Worm (Caenorhabditis elegans) whole organism, L1 larva: ENCODE data around the gene T02H6.7.

ENCODE experiments used
- aha-1 ChIP-seq: fragments of 150-350 bp; optimal IDR thresholded peaks from 2 replicates; lab custom pipeline; 2014; ENCODE audit warnings: missing biosample characterization, missing genetic modification characterization
- aly-2 ChIP-seq: fragments of 150-350 bp; optimal IDR thresholded peaks from 2 replicates; lab custom pipeline; 2014; ENCODE audit warnings: missing biosample characterization, missing genetic modification characterization
- ceh-82 ChIP-seq, 3 experiments: fragments of 150-350 bp in 1 of 3; sonication (generic microtip) in 2 of 3; optimal IDR thresholded peaks; 2 replicates each; lab custom pipeline; 2014 to 2017; ENCODE audit warnings: missing biosample characterization in 3 of 3, missing genetic modification characterization in 3 of 3
- ceh-88 ChIP-seq: fragments of 200-800 bp; sonication (Bioruptor generic); IDR thresholded peaks from 2 replicates; pipeline ENCODE4 v1.3.6; 2022; ENCODE audit warnings: missing genetic modification characterization, missing compliant biosample characterization
- efl-1 ChIP-seq, 4 experiments: fragments of 150-350 bp; optimal IDR thresholded peaks in 3 of 4; peaks in 1 of 4; 1 replicate in 1 of 4; 2 replicates in 3 of 4; lab custom pipeline; 2014; ENCODE audit warnings: missing biosample characterization in 2 of 4, missing genetic modification characterization in 2 of 4, missing genetic modification reagents in 2 of 4
- efl-3 ChIP-seq: fragments of 200-800 bp; sonication (Bioruptor generic); optimal IDR thresholded peaks from 2 replicates; lab custom pipeline; 2018; ENCODE audit warnings: mild to moderate bottlenecking, missing genetic modification characterization, missing compliant biosample characterization
- egl-13 ChIP-seq: sonication (generic microtip); optimal IDR thresholded peaks from 2 replicates; lab custom pipeline; 2016; ENCODE audit warnings: missing genotype, missing genetic modification reagents, missing genetic modification characterization, missing compliant biosample characterization
- egl-27 ChIP-seq, 2 experiments: fragments of 150-350 bp in 1 of 2; sonication (generic microtip); optimal IDR thresholded peaks; 3 replicates each; lab custom pipeline; 2017 to 2018; ENCODE audit warnings: missing biosample characterization in 2 of 2, missing genetic modification characterization in 2 of 2, missing genetic modification reagents in 2 of 2
- ets-5 ChIP-seq: fragments of 200-800 bp; sonication (Bioruptor generic); IDR thresholded peaks from 2 replicates; pipeline ENCODE4 v1.3.6; 2022; ENCODE audit warnings: missing genetic modification characterization, missing compliant biosample characterization
- fkh-10 ChIP-seq: sonication (generic microtip); optimal IDR thresholded peaks from 2 replicates; lab custom pipeline; 2017; ENCODE audit warnings: missing biosample characterization, missing genetic modification reagents, missing genetic modification characterization
- fkh-4 ChIP-seq: sonication (generic microtip); optimal IDR thresholded peaks from 2 replicates; lab custom pipeline; 2016; ENCODE audit warnings: missing compliant biosample characterization, missing genetic modification characterization, borderline replicate concordance
- fkh-8 ChIP-seq: sonication (generic microtip); optimal IDR thresholded peaks from 2 replicates; lab custom pipeline; 2016; ENCODE audit warnings: mild to moderate bottlenecking, missing genetic modification characterization, missing compliant biosample characterization
- hlh-17 ChIP-seq: fragments of 200-800 bp; sonication (Bioruptor generic); optimal IDR thresholded peaks from 2 replicates; lab custom pipeline; 2018; ENCODE audit warnings: missing genetic modification characterization, mild to moderate bottlenecking, missing compliant biosample characterization, moderate library complexity, borderline replicate concordance
- irx-1 ChIP-seq: sonication (generic microtip); optimal IDR thresholded peaks from 2 replicates; lab custom pipeline; 2016; ENCODE audit warnings: missing genetic modification characterization, missing compliant biosample characterization
- jun-1 ChIP-seq: fragments of 150-350 bp; optimal IDR thresholded peaks from 2 replicates; lab custom pipeline; 2014; ENCODE audit warnings: missing biosample characterization, missing genetic modification reagents, missing genetic modification characterization
- lin-14 ChIP-seq: fragments of 200-800 bp; sonication (Bioruptor generic); optimal IDR thresholded peaks from 2 replicates; lab custom pipeline; 2018; ENCODE audit warnings: mild to moderate bottlenecking, missing genetic modification characterization, moderate library complexity, missing compliant biosample characterization
- lin-39 ChIP-seq: fragments of 150-350 bp; optimal IDR thresholded peaks from 2 replicates; lab custom pipeline; 2014; ENCODE audit warnings: missing biosample characterization, missing genetic modification reagents, missing genetic modification characterization
- lir-3 ChIP-seq: sonication (generic microtip); optimal IDR thresholded peaks from 2 replicates; lab custom pipeline; 2016; ENCODE audit warnings: mild to moderate bottlenecking, missing genetic modification characterization, moderate library complexity, missing compliant biosample characterization; ENCODE audit not compliant: poor library complexity
- lsy-2 ChIP-seq, 2 experiments: fragments of 150-350 bp; optimal IDR thresholded peaks; 2 replicates each; lab custom pipeline; 2014; ENCODE audit warnings: missing biosample characterization in 2 of 2, missing genetic modification characterization in 2 of 2
- mab-9 ChIP-seq: fragments of 200-800 bp; sonication (Bioruptor generic); IDR thresholded peaks from 2 replicates; pipeline ENCODE4 v1.3.6; 2022; ENCODE audit warnings: missing genetic modification reagents, missing genetic modification characterization, missing compliant biosample characterization
- mef-2 ChIP-seq: fragments of 150-350 bp; optimal IDR thresholded peaks from 2 replicates; lab custom pipeline; 2014; ENCODE audit warnings: missing biosample characterization, missing genetic modification characterization
- mep-1 ChIP-seq: fragments of 150-350 bp; optimal IDR thresholded peaks from 2 replicates; lab custom pipeline; 2014; ENCODE audit warnings: missing biosample characterization, missing genetic modification characterization
- nhr-12 ChIP-seq: sonication (generic microtip); optimal IDR thresholded peaks from 2 replicates; lab custom pipeline; 2017; ENCODE audit warnings: missing biosample characterization, missing genetic modification characterization
- nhr-20 ChIP-seq: sonication (generic microtip); optimal IDR thresholded peaks from 2 replicates; lab custom pipeline; 2016; ENCODE audit warnings: mild to moderate bottlenecking, missing genetic modification characterization, missing compliant biosample characterization
- nhr-47 ChIP-seq: sonication (generic microtip); optimal IDR thresholded peaks from 2 replicates; lab custom pipeline; 2016; ENCODE audit warnings: mild to moderate bottlenecking, missing genetic modification characterization, moderate library complexity, missing compliant biosample characterization
- nhr-71 ChIP-seq: sonication (generic microtip); optimal IDR thresholded peaks from 2 replicates; lab custom pipeline; 2016; ENCODE audit warnings: mild to moderate bottlenecking, missing genetic modification characterization, moderate library complexity, missing compliant biosample characterization
- nhr-76 ChIP-seq: sonication (generic microtip); optimal IDR thresholded peaks from 2 replicates; lab custom pipeline; 2017; ENCODE audit warnings: missing biosample characterization, missing genetic modification characterization
- nhr-77 ChIP-seq: fragments of 150-350 bp; optimal IDR thresholded peaks from 2 replicates; lab custom pipeline; 2014; ENCODE audit warnings: missing biosample characterization, missing genetic modification characterization
- pax-3 ChIP-seq: fragments of 200-800 bp; sonication (Bioruptor generic); optimal IDR thresholded peaks from 2 replicates; lab custom pipeline; 2018; ENCODE audit warnings: mild to moderate bottlenecking, missing genetic modification characterization, moderate library complexity, missing compliant biosample characterization
- rnt-1 ChIP-seq: sonication (generic microtip); optimal IDR thresholded peaks from 2 replicates; lab custom pipeline; 2016; ENCODE audit warnings: mild to moderate bottlenecking, missing genetic modification characterization, moderate library complexity, missing compliant biosample characterization
- sox-4 ChIP-seq: sonication (generic microtip); optimal IDR thresholded peaks from 2 replicates; lab custom pipeline; 2016; ENCODE audit warnings: missing genetic modification characterization, missing compliant biosample characterization
- unc-130 ChIP-seq: fragments of 150-350 bp; optimal IDR thresholded peaks from 2 replicates; lab custom pipeline; 2017; ENCODE audit warnings: missing biosample characterization, missing genetic modification characterization, inconsistent platforms
- unc-62 ChIP-seq: fragments of 150-350 bp; optimal IDR thresholded peaks from 2 replicates; lab custom pipeline; 2014; ENCODE audit warnings: missing biosample characterization, missing genetic modification reagents, missing genetic modification characterization
- unc-86 ChIP-seq: sonication (generic microtip); optimal IDR thresholded peaks from 2 replicates; lab custom pipeline; 2016; ENCODE audit warnings: missing genetic modification characterization, missing compliant biosample characterization
- unc-98 ChIP-seq: fragments of 200-800 bp; sonication (Bioruptor generic); IDR thresholded peaks from 2 replicates; pipeline ENCODE4 v1.3.6; 2022; ENCODE audit warnings: missing genetic modification characterization, missing compliant biosample characterization
- vab-15 ChIP-seq: sonication (generic microtip); optimal IDR thresholded peaks from 2 replicates; lab custom pipeline; 2017; ENCODE audit warnings: missing genotype, mild to moderate bottlenecking, missing genetic modification characterization, missing compliant biosample characterization
- ztf-4 ChIP-seq: fragments of 150-350 bp; optimal IDR thresholded peaks from 2 replicates; lab custom pipeline; 2014; ENCODE audit warnings: missing biosample characterization, missing genetic modification characterization

T02H6.7 gene

ce11 chrII:650321-651005 lies 32.0 kb upstream of the T02H6.7 start, which contains the start of the genes K07E8.7 and frpr-14 (continued):
- TF ChIP-seq aly-2 (tag; lab: Kevin White, UChicago) (no peak), nhr-20 (tag; lab: Kevin White, UChicago) (peak; percentile 16), hlh-17 (GFP tag; lab: Kevin White, UChicago) (no peak), nhr-47 (tag; lab: Kevin White, UChicago) (peak; percentile 56), fkh-10 (GFP tag; lab: Kevin White, UChicago) (peak; percentile 47), lsy-2 (tag; optimal IDR thresholded peaks at IDR 0.05; lab: Kevin White, UChicago) (peak; percentile 35 to 64), efl-3 (GFP tag; lab: Kevin White, UChicago) (no peak), ceh-82 (tag; optimal IDR thresholded peaks at IDR 0.05; lab: Kevin White, UChicago) (no peak), nhr-76 (no peak), unc-130 (tag; lab: Kevin White, UChicago) (no peak), egl-27 (tag; optimal IDR thresholded peaks at IDR 0.05; lab: Kevin White, UChicago) (no peak), mab-9 (no peak)
- TF ChIP-seq, all 84 proteins: peak for 18

- TF ChIP-seq fkh-10 (GFP tag; lab: Kevin White, UChicago) (no peak), lir-3 (tag; lab: Kevin White, UChicago) (no peak), irx-1 (tag; lab: Kevin White, UChicago) (no peak), rnt-1 (tag; lab: Kevin White, UChicago) (no peak), aha-1 (tag; lab: Kevin White, UChicago) (no peak), mep-1 (tag; lab: Kevin White, UChicago) (no peak), lin-39 (tag; lab: Kevin White, UChicago) (no peak), nhr-77 (tag; lab: Kevin White, UChicago) (no peak), aly-2 (tag; lab: Kevin White, UChicago) (no peak), nhr-20 (tag; lab: Kevin White, UChicago) (no peak), egl-13 (no peak), fkh-8 (no peak), nhr-71 (no peak), unc-98 (GFP tag; lab: Robert Waterston, UW) (no peak), lin-14 (GFP tag; lab: Kevin White, UChicago) (no peak), sox-4 (tag; lab: Kevin White, UChicago) (no peak)
Observed at ce11 chrII:651324-651723, 31.1 kb upstream of the T02H6.7 start.

ce11 chrII:658369-658768 lies 24.1 kb upstream of the T02H6.7 start, which contains the start of gene sdz-24:
Gene sdz-24 (plus strand): TSS chrII:658669.
- TF ChIP-seq nhr-20 (tag; lab: Kevin White, UChicago) = no peak
- TF ChIP-seq lin-39 (tag; lab: Kevin White, UChicago) = no peak
- no peak for TF ChIP-seq nhr-47 (tag; lab: Kevin White, UChicago)
- TF ChIP-seq efl-1 (optimal IDR thresholded peaks at IDR 0.05; lab: Kevin White, UChicago) = no peak
- no peak for TF ChIP-seq efl-1 (GFP tag; optimal IDR thresholded peaks at IDR 0.05 in 1 of 2; lab: Kevin White, UChicago)
- no peak for TF ChIP-seq ztf-4 (tag; lab: Kevin White, UChicago)
- TF ChIP-seq nhr-71 = no peak
- TF ChIP-seq fkh-4 = no peak
- no peak for TF ChIP-seq aha-1 (tag; lab: Kevin White, UChicago)
- TF ChIP-seq unc-86 (tag; lab: Kevin White, UChicago) = no peak
- TF ChIP-seq unc-62 (GFP tag; lab: Kevin White, UChicago) = no peak
- TF ChIP-seq jun-1 (tag; lab: Kevin White, UChicago) = no peak
- TF ChIP-seq mef-2 (tag; lab: Kevin White, UChicago) = no peak
- TF ChIP-seq vab-15 = no peak
- no peak for TF ChIP-seq pax-3 (tag; lab: Kevin White, UChicago)
- TF ChIP-seq efl-3 (GFP tag; lab: Kevin White, UChicago) = no peak
- no peak for TF ChIP-seq unc-130 (tag; lab: Kevin White, UChicago)
- no peak for TF ChIP-seq ceh-88 (GFP tag; lab: Robert Waterston, UW)
- TF ChIP-seq nhr-12 (tag; lab: Kevin White, UChicago) = no peak
- TF ChIP-seq lir-3 (tag; lab: Kevin White, UChicago) = no peak
- no peak for TF ChIP-seq ets-5 (GFP tag; lab: Robert Waterston, UW)
